Worm (Caenorhabditis elegans): ENCODE measurements around the gene bath-45.

- TF ChIP-seq flt-1 (GFP tag; IDR thresholded peaks at IDR 0.05) (no peak), tbx-37 (GFP tag; conservative IDR thresholded peaks at IDR 0.05) (no peak), hmbx-1 (tag; optimal IDR thresholded peaks at IDR 0.05) (no peak), sea-1 (GFP tag; conservative IDR thresholded peaks at IDR 0.05) (no peak), ama-1 (optimal IDR thresholded peaks at IDR 0.05) (no peak), ets-7 (tag; optimal IDR thresholded peaks at IDR 0.05) (no peak), pes-1 (GFP tag; IDR thresholded peaks at IDR 0.05) (no peak), hnd-1 (tag; optimal IDR thresholded peaks at IDR 0.05) (no peak), F13C5.2 (tag; optimal IDR thresholded peaks at IDR 0.05) (no peak)
These were observed 24.6 kb upstream of the bath-45 start, which contains the start of gene col-86 for ce11 chrII:13098175-13098574.
